Fruit fly (Drosophila melanogaster): Measurements from ENCODE around the gene CG6664.

The CG6664 gene

DNA sequence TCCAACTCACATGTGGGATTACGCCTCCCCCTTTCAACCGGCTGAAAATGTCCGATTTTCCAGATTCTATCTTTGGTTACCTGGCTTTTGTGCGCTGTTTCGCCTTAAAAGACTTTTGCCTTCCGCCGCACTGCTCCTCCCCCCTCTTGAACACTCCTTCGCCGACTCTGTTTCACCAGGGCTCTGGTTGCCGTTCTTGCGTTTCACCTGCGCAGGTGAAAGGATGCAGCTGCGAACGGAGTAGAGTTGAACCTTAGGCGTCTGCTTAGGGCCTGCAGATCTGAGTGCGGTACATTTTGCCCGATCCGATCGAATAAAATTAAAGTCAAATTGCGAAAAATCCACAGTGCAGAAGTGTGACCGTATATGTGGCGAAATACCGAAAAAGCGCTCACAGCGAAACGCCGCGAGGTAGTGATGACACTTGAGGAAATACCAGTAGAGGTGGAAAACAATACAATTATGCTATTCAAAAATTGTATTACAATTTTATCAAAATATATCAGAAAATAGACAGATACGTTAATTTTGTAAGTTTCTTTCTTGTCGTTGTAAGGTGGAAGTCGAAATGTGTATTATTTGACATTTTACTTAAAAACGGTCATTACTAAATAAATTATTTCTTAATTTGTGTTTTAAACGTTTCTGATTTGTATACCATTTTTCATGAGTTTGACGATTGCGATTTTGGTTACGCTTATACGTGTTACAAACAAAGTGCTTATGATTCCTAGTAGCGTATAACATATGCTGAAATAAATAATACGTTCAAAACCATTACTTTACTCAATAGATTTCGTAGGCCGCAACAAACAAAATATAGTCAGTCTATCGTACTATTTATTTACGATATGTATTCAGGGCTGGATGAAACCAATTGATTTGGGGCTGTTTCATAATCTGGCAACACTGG, at the start of gene CG6664, which contains the start of gene CG7728 (continued):
- peak; percentile 48; the same call in 1 of the 3 replicates for TF ChIP-seq Doc3 (GFP tag; IDR thresholded peaks at IDR 0.05; ENCODE audit: partially characterized antibody)
- no peak for TF ChIP-seq CG6654 (GFP tag; optimal IDR thresholded peaks at IDR 0.05)
- peak; percentile 34 for TF ChIP-seq Oli (tag; optimal IDR thresholded peaks at IDR 0.05)
- peak; percentile 49 for TF ChIP-seq grau (tag; optimal IDR thresholded peaks at IDR 0.05)
- 0 out of 3 replicates have a peak, but pooled peaks have one; percentile 13 for TF ChIP-seq B-H1 (GFP tag; IDR thresholded peaks at IDR 0.05)
- peak; percentile 7 for TF ChIP-seq eyg (GFP tag; optimal IDR thresholded peaks at IDR 0.05)
- TF ChIP-seq CG4854 (GFP tag; optimal IDR thresholded peaks at IDR 0.05), result no peak
- TF ChIP-seq CG4730 (GFP tag; IDR thresholded peaks at IDR 0.05), result no peak
- TF ChIP-seq prd (optimal IDR thresholded peaks at IDR 0.05), result no peak
- peak; percentile 62; the same call in 2 of the 3 replicates for TF ChIP-seq prd (GFP tag; IDR thresholded peaks at IDR 0.05)
- TF ChIP-seq trh (GFP tag; optimal IDR thresholded peaks at IDR 0.05), result no peak
- TF ChIP-seq CG7928 (GFP tag; optimal IDR thresholded peaks at IDR 0.05), result peak; percentile 91
- TF ChIP-seq Trl (optimal IDR thresholded peaks at IDR 0.05), result no peak
- no peak for TF ChIP-seq Trl (GFP tag; optimal IDR thresholded peaks at IDR 0.05)
- peak; percentile 53 for TF ChIP-seq pho (GFP tag; optimal IDR thresholded peaks at IDR 0.05)
- peak; percentile 60 for TF ChIP-seq sisA (GFP tag; IDR thresholded peaks at IDR 0.05)
- no peak for TF ChIP-seq CG18764 (GFP tag; optimal IDR thresholded peaks at IDR 0.05)
- TF ChIP-seq Side (GFP tag; optimal IDR thresholded peaks at IDR 0.05), result peak; percentile 10
- TF ChIP-seq az2 (GFP tag; optimal IDR thresholded peaks at IDR 0.05), result no peak
- peak; percentile 56; the same call in 1 of the 3 replicates for TF ChIP-seq CG7963 (GFP tag; IDR thresholded peaks at IDR 0.05; ENCODE audit: partially characterized antibody)
- peak; percentile 38 for TF ChIP-seq NfI (GFP tag; optimal IDR thresholded peaks at IDR 0.05)
- peak; percentile 45 for TF ChIP-seq ind (GFP tag; optimal IDR thresholded peaks at IDR 0.05)
- peak; percentile 59; the same call in 2 of the 3 replicates for TF ChIP-seq knrl (GFP tag; IDR thresholded peaks at IDR 0.05; ENCODE audit: partially characterized antibody)
- no peak for TF ChIP-seq mld (GFP tag; IDR thresholded peaks at IDR 0.05; ENCODE audit: partially characterized antibody)
- peak; percentile 6 for TF ChIP-seq Blimp-1 (GFP tag; optimal IDR thresholded peaks at IDR 0.05)
- peak; percentile 44 for TF ChIP-seq Elba2 (GFP tag; optimal IDR thresholded peaks at IDR 0.05)
- no peak for TF ChIP-seq kay (GFP tag; optimal IDR thresholded peaks at IDR 0.05)
- TF ChIP-seq CG8089 (GFP tag; optimal IDR thresholded peaks at IDR 0.05), result no peak
- peak; percentile 57 for TF ChIP-seq dmrt11E (tag; optimal IDR thresholded peaks at IDR 0.05)
- TF ChIP-seq ab (GFP tag; optimal IDR thresholded peaks at IDR 0.05), result peak; percentile 9
- no peak for TF ChIP-seq slou (GFP tag; optimal IDR thresholded peaks at IDR 0.05)
- TF ChIP-seq CG15514 (GFP tag; optimal IDR thresholded peaks at IDR 0.05), result peak; percentile 25
- 0 out of 3 replicates have a peak, but pooled peaks have one; percentile 41 for TF ChIP-seq so (GFP tag; IDR thresholded peaks at IDR 0.05)
- no peak for TF ChIP-seq CG17359 (tag; optimal IDR thresholded peaks at IDR 0.05)
- TF ChIP-seq Opbp (GFP tag; IDR thresholded peaks at IDR 0.05; ENCODE audit: partially characterized antibody), result peak; percentile 16; the same call in 2 of the 3 replicates
- TF ChIP-seq jing (GFP tag; optimal IDR thresholded peaks at IDR 0.05), result no peak
- TF ChIP-seq CG12391 (tag; optimal IDR thresholded peaks at IDR 0.05), result peak; percentile 59
- peak; percentile 13; the same call in 1 of the 2 replicates for TF ChIP-seq CG14667 (GFP tag; IDR thresholded peaks at IDR 0.05)
- peak; percentile 37 for TF ChIP-seq CG13624 (GFP tag; optimal IDR thresholded peaks at IDR 0.05)
- TF ChIP-seq psq (GFP tag; optimal IDR thresholded peaks at IDR 0.05), result no peak
- TF ChIP-seq Lhr (GFP tag; optimal IDR thresholded peaks at IDR 0.05), result peak; percentile 40
- no peak for TF ChIP-seq wek (GFP tag; optimal IDR thresholded peaks at IDR 0.05)
- peak; percentile 63 for TF ChIP-seq CG12659 (GFP tag; optimal IDR thresholded peaks at IDR 0.05)
- peak; percentile 43 for TF ChIP-seq CG9817 (tag; optimal IDR thresholded peaks at IDR 0.05)
- TF ChIP-seq Tbp (GFP tag; optimal IDR thresholded peaks at IDR 0.05), result no peak
- TF ChIP-seq CG11504 (tag; optimal IDR thresholded peaks at IDR 0.05), result no peak
- TF ChIP-seq CG16815 (GFP tag; optimal IDR thresholded peaks at IDR 0.05), result peak; percentile 52
- no peak; the same call in 1 of the 2 replicates for TF ChIP-seq CG2129 (GFP tag; IDR thresholded peaks at IDR 0.05; ENCODE audit: partially characterized antibody)
